Worm (Caenorhabditis elegans) whole organism, late embryonic: Measurements from ENCODE around the gene wht-4.
"Not testable (repeated sequence)": the region's sequence is repeated elsewhere in the genome, so short reads cannot be mapped to it uniquely, and the experiment has no call there.

Source experiments
- C08G9.2 ChIP-seq: sonication (generic microtip); optimal IDR thresholded peaks from 2 replicates; lab custom pipeline; 2016; ENCODE audit warnings: mild to moderate bottlenecking, missing genetic modification characterization, moderate library complexity, missing compliant biosample characterization
- K02D7.2 ChIP-seq: sonication (generic microtip); optimal IDR thresholded peaks from 2 replicates; lab custom pipeline; 2017; ENCODE audit warnings: mild to moderate bottlenecking, missing genetic modification characterization, missing compliant biosample characterization
- K09A11.1 ChIP-seq: sonication (generic microtip); optimal IDR thresholded peaks from 2 replicates; lab custom pipeline; 2017; ENCODE audit warnings: antibody characterized with exemption, mild to moderate bottlenecking, missing genetic modification characterization, missing compliant biosample characterization; ENCODE audit not compliant: insufficient read depth
- Y22D7AL.16 ChIP-seq: sonication (generic microtip); optimal IDR thresholded peaks from 2 replicates; lab custom pipeline; 2016; ENCODE audit warnings: missing genetic modification characterization, missing compliant biosample characterization
- ama-1 ChIP-seq: fragments of 150-350 bp; optimal IDR thresholded peaks from 2 replicates; lab custom pipeline; 2014
- ceh-14 ChIP-seq: sonication (generic microtip); optimal IDR thresholded peaks from 2 replicates; lab custom pipeline; 2016; ENCODE audit warnings: missing genotype, missing genetic modification characterization, missing compliant biosample characterization
- ceh-19 ChIP-seq: fragments of 200-800 bp; sonication (Bioruptor generic); optimal IDR thresholded peaks from 2 replicates; lab custom pipeline; 2018; ENCODE audit warnings: mild to moderate bottlenecking, missing genetic modification characterization, missing compliant biosample characterization
- ceh-2 ChIP-seq: sonication (generic microtip); optimal IDR thresholded peaks from 2 replicates; lab custom pipeline; 2016; ENCODE audit warnings: missing genotype, missing genetic modification characterization, missing compliant biosample characterization
- ceh-24 ChIP-seq: sonication (generic microtip); optimal IDR thresholded peaks from 2 replicates; lab custom pipeline; 2016; ENCODE audit warnings: mild to moderate bottlenecking, missing genetic modification characterization, missing compliant biosample characterization
- ceh-30 ChIP-seq: fragments of 150-350 bp; optimal IDR thresholded peaks from 2 replicates; lab custom pipeline; 2014; ENCODE audit warnings: missing biosample characterization, missing genetic modification characterization
- ceh-45 ChIP-seq: fragments of 200-800 bp; sonication (Bioruptor generic); IDR thresholded peaks from 2 replicates; pipeline ENCODE4 v1.3.6; 2022; ENCODE audit warnings: missing genetic modification reagents, missing genetic modification characterization, missing compliant biosample characterization
- ceh-9 ChIP-seq: sonication (generic microtip); optimal IDR thresholded peaks from 2 replicates; lab custom pipeline; 2016; ENCODE audit warnings: mild to moderate bottlenecking, missing genetic modification characterization, inconsistent platforms, missing compliant biosample characterization
- dmd-4 ChIP-seq: sonication (generic microtip); optimal IDR thresholded peaks from 2 replicates; lab custom pipeline; 2016; ENCODE audit warnings: borderline replicate concordance, missing genetic modification characterization, missing compliant biosample characterization
- dve-1 ChIP-seq: sonication (generic microtip); optimal IDR thresholded peaks from 2 replicates; lab custom pipeline; 2017; ENCODE audit warnings: antibody characterized with exemption, mild to moderate bottlenecking, missing genetic modification characterization, missing compliant biosample characterization
- elt-2 ChIP-seq: sonication (generic microtip); optimal IDR thresholded peaks from 2 replicates; lab custom pipeline; 2016; ENCODE audit warnings: missing genetic modification reagents, missing genetic modification characterization, missing compliant biosample characterization
- elt-4 ChIP-seq: sonication (generic microtip); optimal IDR thresholded peaks from 2 replicates; lab custom pipeline; 2016; ENCODE audit warnings: missing genetic modification characterization, missing compliant biosample characterization
- fax-1 ChIP-seq: sonication (generic microtip); optimal IDR thresholded peaks from 2 replicates; lab custom pipeline; 2016; ENCODE audit warnings: missing genotype, missing genetic modification characterization, missing compliant biosample characterization
- fkh-10 ChIP-seq: fragments of 150-350 bp; optimal IDR thresholded peaks from 2 replicates; lab custom pipeline; 2014; ENCODE audit warnings: missing biosample characterization, missing genetic modification reagents, missing genetic modification characterization
- fkh-6 ChIP-seq: sonication (generic microtip); optimal IDR thresholded peaks from 2 replicates; lab custom pipeline; 2016; ENCODE audit warnings: missing genetic modification characterization, missing compliant biosample characterization
- hlh-30 ChIP-seq: sonication (generic microtip); optimal IDR thresholded peaks from 2 replicates; lab custom pipeline; 2017; ENCODE audit warnings: antibody characterized with exemption, missing genetic modification characterization, missing compliant biosample characterization; ENCODE audit not compliant: insufficient read depth
- madf-2 ChIP-seq: sonication (generic microtip); optimal IDR thresholded peaks from 2 replicates; lab custom pipeline; 2017; ENCODE audit warnings: missing genetic modification characterization, missing compliant biosample characterization
- nfya-1 ChIP-seq: sonication (generic microtip); optimal IDR thresholded peaks from 2 replicates; lab custom pipeline; 2017; ENCODE audit warnings: missing genetic modification characterization, mild to moderate bottlenecking, missing compliant biosample characterization, antibody characterized with exemption, moderate library complexity
- nhr-232 ChIP-seq: sonication (generic microtip); optimal IDR thresholded peaks from 2 replicates; lab custom pipeline; 2016; ENCODE audit warnings: missing genetic modification characterization, missing compliant biosample characterization
- npax-4 ChIP-seq: sonication (generic microtip); optimal IDR thresholded peaks from 2 replicates; lab custom pipeline; 2016; ENCODE audit warnings: missing genetic modification characterization, missing compliant biosample characterization
- odd-2 ChIP-seq: sonication (generic microtip); optimal IDR thresholded peaks from 2 replicates; lab custom pipeline; 2017; ENCODE audit warnings: antibody characterized with exemption, mild to moderate bottlenecking, missing genetic modification characterization, missing compliant biosample characterization
- pat-9 ChIP-seq: fragments of 200-800 bp; sonication (Bioruptor generic); optimal IDR thresholded peaks from 2 replicates; lab custom pipeline; 2018; ENCODE audit warnings: mild to moderate bottlenecking, missing genetic modification characterization, moderate library complexity, missing compliant biosample characterization
- pqm-1 ChIP-seq: sonication (generic microtip); optimal IDR thresholded peaks from 2 replicates; lab custom pipeline; 2016; ENCODE audit warnings: missing genetic modification characterization, missing compliant biosample characterization
- pros-1 ChIP-seq: fragments of 150-350 bp; optimal IDR thresholded peaks from 2 replicates; lab custom pipeline; 2014; ENCODE audit warnings: missing biosample characterization, missing genetic modification reagents, missing genetic modification characterization
- sdc-2 ChIP-seq: sonication (generic microtip); optimal IDR thresholded peaks from 2 replicates; lab custom pipeline; 2016; ENCODE audit warnings: missing genotype, missing genetic modification characterization, missing compliant biosample characterization
- sox-2 ChIP-seq: fragments of 200-800 bp; sonication (Bioruptor generic); IDR thresholded peaks from 2 replicates; pipeline ENCODE4 v1.3.6; 2022; ENCODE audit warnings: missing genetic modification reagents, missing genetic modification characterization, missing compliant biosample characterization
- syd-9 ChIP-seq: sonication (generic microtip); optimal IDR thresholded peaks from 2 replicates; lab custom pipeline; 2016; ENCODE audit warnings: mild to moderate bottlenecking, missing genetic modification characterization, moderate library complexity, missing compliant biosample characterization
- tbx-7 ChIP-seq: sonication (generic microtip); optimal IDR thresholded peaks from 2 replicates; lab custom pipeline; 2016; ENCODE audit warnings: missing genotype, missing genetic modification characterization, missing compliant biosample characterization
- ttx-3 ChIP-seq: sonication (generic microtip); optimal IDR thresholded peaks from 2 replicates; lab custom pipeline; 2016; ENCODE audit warnings: missing genetic modification reagents, missing genetic modification characterization, missing compliant biosample characterization
- unc-42 ChIP-seq: sonication (generic microtip); optimal IDR thresholded peaks from 2 replicates; lab custom pipeline; 2016; ENCODE audit warnings: missing genotype, missing genetic modification characterization, missing compliant biosample characterization
- ztf-16 ChIP-seq: sonication (generic microtip); optimal IDR thresholded peaks from 2 replicates; lab custom pipeline; 2017; ENCODE audit warnings: missing genetic modification characterization, missing compliant biosample characterization

The wht-4 gene

ce11 chrII:3282353-3282752 is 3.6 kb downstream of the wht-4 start, which contains the start of gene nep-13:
Gene nep-13 (plus strand): TSS chrII:3282653.
- TF ChIP-seq elt-2 (tag; lab: Kevin White, UChicago) (no peak), ztf-16 (tag; lab: Kevin White, UChicago) (no peak), ceh-45 (GFP tag; lab: Robert Waterston, UW) (no peak), ceh-2 (tag; lab: Kevin White, UChicago) (no peak), K02D7.2 (tag; lab: Kevin White, UChicago) (no peak), sdc-2 (no peak), C08G9.2 (tag; lab: Kevin White, UChicago) (no peak), nfya-1 (tag; lab: Kevin White, UChicago) (no peak), pqm-1 (tag; lab: Kevin White, UChicago) (no peak), ceh-14 (tag; lab: Kevin White, UChicago) (no peak), nhr-232 (no peak), ama-1 (lab: Kevin White, UChicago) (no peak), K09A11.1 (tag; lab: Kevin White, UChicago) (no peak)

ce11 chrII:3284558-3284957 is 5.8 kb downstream of the wht-4 start, which contains the start of gene scl-15:
Gene scl-15 (minus strand): TSS chrII:3284658.
- no peak for TF ChIP-seq ceh-30 (tag; lab: Kevin White, UChicago)
- TF ChIP-seq unc-42 = no peak
- no peak for TF ChIP-seq madf-2 (tag; lab: Kevin White, UChicago)
- TF ChIP-seq fkh-10 (GFP tag; lab: Kevin White, UChicago) = no peak
- TF ChIP-seq K02D7.2 (tag; lab: Kevin White, UChicago) = no peak
- no peak for TF ChIP-seq ttx-3 (tag; lab: Kevin White, UChicago)
- TF ChIP-seq Y22D7AL.16 (tag; lab: Kevin White, UChicago) = no peak
- no peak for TF ChIP-seq hlh-30 (tag; lab: Kevin White, UChicago)
- TF ChIP-seq ceh-14 (tag; lab: Kevin White, UChicago) = no peak
- TF ChIP-seq pat-9 (tag; lab: Kevin White, UChicago) = no peak

- TF ChIP-seq fax-1 (tag; lab: Kevin White, UChicago) = no peak
- no peak for TF ChIP-seq ceh-14 (tag; lab: Kevin White, UChicago)
- TF ChIP-seq dmd-4 (tag; lab: Kevin White, UChicago) = no peak
- no peak for TF ChIP-seq fkh-6 (tag; lab: Kevin White, UChicago)
- TF ChIP-seq pros-1 (tag; lab: Kevin White, UChicago) = no peak
Observed at ce11 chrII:3287073-3287472, 8.3 kb downstream of the wht-4 start, which contains the start of gene sri-63. Gene sri-63 (plus strand): TSS chrII:3287373.

ce11 chrII:3290544-3290943 is 11.8 kb downstream of the wht-4 start, which contains the start of gene F39E9.14:
Gene F39E9.14 (minus strand): TSS chrII:3290644.
- not testable (repeated sequence) for TF ChIP-seq syd-9 (tag; lab: Kevin White, UChicago); ceh-9 (tag; lab: Kevin White, UChicago); ceh-19 (GFP tag; lab: Kevin White, UChicago)

- TF ChIP-seq odd-2 (no peak), ceh-24 (tag; lab: Kevin White, UChicago) (no peak), tbx-7 (tag; lab: Kevin White, UChicago) (no peak), sox-2 (GFP tag; lab: Robert Waterston, UW) (no peak), elt-4 (no peak), dve-1 (tag; lab: Kevin White, UChicago) (no peak), nfya-1 (tag; lab: Kevin White, UChicago) (no peak), npax-4 (no peak)
Observed at ce11 chrII:3295193-3295592, 16.5 kb downstream of the wht-4 start, which contains the start of gene btb-17. Gene btb-17 (plus strand): TSS chrII:3295405.
